Worm (Caenorhabditis elegans) whole organism, L2 larva: Measurements from ENCODE around the gene gldc-1.
A peak's percentile ranks its signal among the peaks of the same experiment; 100 is the strongest.

Experiments
- C34F6.9 ChIP-seq: fragments of 150-350 bp; optimal IDR thresholded peaks from 2 replicates; lab custom pipeline; 2014; ENCODE audit warnings: missing biosample characterization, missing genetic modification characterization
- F13H6.1 ChIP-seq: sonication (generic microtip); optimal IDR thresholded peaks from 2 replicates; lab custom pipeline; 2016; ENCODE audit warnings: missing genetic modification characterization, missing compliant biosample characterization
- Y55F3AM.14 ChIP-seq: fragments of 200-800 bp; sonication (Bioruptor generic); optimal IDR thresholded peaks from 2 replicates; lab custom pipeline; 2018; ENCODE audit warnings: mild to moderate bottlenecking, missing genetic modification characterization, missing compliant biosample characterization
- ZK546.5 ChIP-seq: sonication (generic microtip); optimal IDR thresholded peaks from 2 replicates; lab custom pipeline; 2017; ENCODE audit warnings: missing biosample characterization, missing genetic modification characterization
- alr-1 ChIP-seq: fragments of 150-350 bp; optimal IDR thresholded peaks from 2 replicates; lab custom pipeline; 2014; ENCODE audit warnings: missing biosample characterization, missing genetic modification characterization
- aly-2 ChIP-seq: fragments of 150-350 bp; optimal IDR thresholded peaks from 2 replicates; lab custom pipeline; 2014; ENCODE audit warnings: missing biosample characterization, missing genetic modification characterization
- ama-1 ChIP-seq: fragments of 150-350 bp; optimal IDR thresholded peaks from 2 replicates; lab custom pipeline; 2018; ENCODE audit warnings: inconsistent platforms
- blmp-1 ChIP-seq: sonication (generic microtip); optimal IDR thresholded peaks from 2 replicates; lab custom pipeline; 2017; ENCODE audit warnings: missing genetic modification characterization, mild to moderate bottlenecking, missing compliant biosample characterization, antibody characterized with exemption, moderate library complexity; ENCODE audit not compliant: insufficient read depth
- ceh-82 ChIP-seq: fragments of 150-350 bp; optimal IDR thresholded peaks from 2 replicates; lab custom pipeline; 2014; ENCODE audit warnings: missing biosample characterization, missing genetic modification characterization
- crh-2 ChIP-seq: sonication (generic microtip); optimal IDR thresholded peaks from 2 replicates; lab custom pipeline; 2017; ENCODE audit warnings: missing biosample characterization, missing genetic modification characterization
- dmd-4 ChIP-seq: sonication (generic microtip); optimal IDR thresholded peaks from 2 replicates; lab custom pipeline; 2017; ENCODE audit warnings: missing biosample characterization, missing genetic modification characterization
- egl-27 ChIP-seq: sonication (generic microtip); optimal IDR thresholded peaks from 3 replicates; lab custom pipeline; 2017; ENCODE audit warnings: missing biosample characterization, missing genetic modification reagents, missing genetic modification characterization
- elt-1 ChIP-seq: fragments of 150-350 bp; optimal IDR thresholded peaks from 2 replicates; lab custom pipeline; 2014; ENCODE audit warnings: missing biosample characterization, missing genetic modification characterization
- fos-1 ChIP-seq: fragments of 150-350 bp; optimal IDR thresholded peaks from 2 replicates; lab custom pipeline; 2014; ENCODE audit warnings: missing biosample characterization, missing genetic modification characterization
- gmeb-1 ChIP-seq: fragments of 150-350 bp; optimal IDR thresholded peaks from 2 replicates; lab custom pipeline; 2014; ENCODE audit warnings: missing biosample characterization, missing genetic modification characterization
- lin-11 ChIP-seq: fragments of 150-350 bp; sonication (generic microtip); optimal IDR thresholded peaks from 2 replicates; lab custom pipeline; 2014; ENCODE audit warnings: missing biosample characterization, missing genetic modification characterization, inconsistent platforms, mixed read lengths
- lin-13 ChIP-seq: fragments of 150-350 bp; optimal IDR thresholded peaks from 2 replicates; lab custom pipeline; 2014; ENCODE audit warnings: missing biosample characterization, missing genetic modification reagents, missing genetic modification characterization
- lsy-2 ChIP-seq, 2 experiments: fragments of 150-350 bp in 1 of 2; sonication (generic microtip) in 1 of 2; optimal IDR thresholded peaks; 2 replicates each; lab custom pipeline; 2014 to 2017; ENCODE audit warnings: missing biosample characterization in 2 of 2, missing genetic modification characterization in 2 of 2
- mab-5 ChIP-seq: fragments of 150-350 bp; optimal IDR thresholded peaks from 2 replicates; lab custom pipeline; 2014; ENCODE audit warnings: missing biosample characterization, missing genetic modification characterization
- mbf-1 ChIP-seq: sonication (generic microtip); optimal IDR thresholded peaks from 2 replicates; lab custom pipeline; 2017; ENCODE audit warnings: missing biosample characterization, missing genetic modification characterization
- mdl-1 ChIP-seq, 2 experiments: fragments of 150-350 bp in 1 of 2; sonication (generic microtip) in 1 of 2; optimal IDR thresholded peaks; 2 replicates each; lab custom pipeline; 2017; ENCODE audit warnings: missing biosample characterization in 2 of 2, missing genetic modification characterization in 2 of 2
- nhr-10 ChIP-seq: sonication (generic microtip); optimal IDR thresholded peaks from 2 replicates; lab custom pipeline; 2017; ENCODE audit warnings: missing biosample characterization, missing genetic modification characterization
- nhr-11 ChIP-seq: fragments of 150-350 bp; optimal IDR thresholded peaks from 2 replicates; lab custom pipeline; 2014; ENCODE audit warnings: missing biosample characterization, missing genetic modification characterization
- nhr-12 ChIP-seq: fragments of 150-350 bp; optimal IDR thresholded peaks from 2 replicates; lab custom pipeline; 2014; ENCODE audit warnings: missing biosample characterization, missing genetic modification characterization
- nhr-129 ChIP-seq: fragments of 150-350 bp; optimal IDR thresholded peaks from 2 replicates; lab custom pipeline; 2014; ENCODE audit warnings: missing biosample characterization, missing genetic modification characterization
- nhr-21 ChIP-seq: fragments of 150-350 bp; optimal IDR thresholded peaks from 2 replicates; lab custom pipeline; 2014; ENCODE audit warnings: missing biosample characterization, missing genetic modification characterization
- nhr-23 ChIP-seq: fragments of 150-350 bp; optimal IDR thresholded peaks from 2 replicates; lab custom pipeline; 2014; ENCODE audit warnings: missing biosample characterization, missing genetic modification reagents, missing genetic modification characterization
- nhr-237 ChIP-seq: fragments of 150-350 bp; optimal IDR thresholded peaks from 2 replicates; lab custom pipeline; 2014; ENCODE audit warnings: missing biosample characterization, missing genetic modification characterization
- nhr-25 ChIP-seq: fragments of 150-350 bp; sonication (generic microtip); optimal IDR thresholded peaks from 3 replicates; lab custom pipeline; 2014; ENCODE audit warnings: missing biosample characterization, missing genetic modification characterization
- nhr-6 ChIP-seq: fragments of 150-350 bp; optimal IDR thresholded peaks from 2 replicates; lab custom pipeline; 2014; ENCODE audit warnings: missing biosample characterization, missing genetic modification characterization
- nhr-77 ChIP-seq: fragments of 150-350 bp; optimal IDR thresholded peaks from 2 replicates; lab custom pipeline; 2014; ENCODE audit warnings: missing biosample characterization, missing genetic modification characterization
- peb-1 ChIP-seq: fragments of 150-350 bp; optimal IDR thresholded peaks from 2 replicates; lab custom pipeline; 2014; ENCODE audit warnings: missing biosample characterization, missing genetic modification characterization
- sem-4 ChIP-seq: fragments of 150-350 bp; optimal IDR thresholded peaks from 2 replicates; lab custom pipeline; 2014; ENCODE audit warnings: missing biosample characterization, missing genetic modification reagents, missing genetic modification characterization
- skn-1 ChIP-seq: sonication (generic microtip); optimal IDR thresholded peaks from 2 replicates; lab custom pipeline; 2017; ENCODE audit warnings: missing biosample characterization, missing genetic modification characterization
- sma-3 ChIP-seq: sonication (generic microtip); optimal IDR thresholded peaks from 2 replicates; lab custom pipeline; 2016; ENCODE audit warnings: missing genetic modification reagents, missing genetic modification characterization, missing compliant biosample characterization
- sma-9 ChIP-seq, 2 experiments: fragments of 150-350 bp in 1 of 2; sonication (generic microtip) in 1 of 2; optimal IDR thresholded peaks; 2 replicates each; lab custom pipeline; 2014 to 2016; ENCODE audit warnings: missing genetic modification characterization in 2 of 2, mild to moderate bottlenecking in 1 of 2, missing biosample characterization in 1 of 2, missing compliant biosample characterization in 1 of 2, missing genetic modification reagents in 1 of 2, moderate library complexity in 1 of 2
- snpc-4 ChIP-seq: fragments of 150-350 bp; optimal IDR thresholded peaks from 2 replicates; lab custom pipeline; 2014; ENCODE audit warnings: missing biosample characterization, missing genetic modification characterization
- unc-39 ChIP-seq: fragments of 150-350 bp; optimal IDR thresholded peaks from 2 replicates; lab custom pipeline; 2014; ENCODE audit warnings: missing biosample characterization, missing genetic modification characterization
- unc-62 ChIP-seq: fragments of 150-350 bp; optimal IDR thresholded peaks from 2 replicates; lab custom pipeline; 2014; ENCODE audit warnings: missing biosample characterization, missing genetic modification reagents, missing genetic modification characterization
- zag-1 ChIP-seq: fragments of 150-350 bp; optimal IDR thresholded peaks from 2 replicates; lab custom pipeline; 2014; ENCODE audit warnings: missing biosample characterization, missing genetic modification characterization
- ztf-1 ChIP-seq: fragments of 200-800 bp; sonication (Bioruptor generic); conservative IDR thresholded peaks from 2 replicates; pipeline ENCODE4 v1.3.6; 2022; ENCODE audit warnings: missing genetic modification characterization, missing compliant biosample characterization
- ztf-11 ChIP-seq: sonication (generic microtip); optimal IDR thresholded peaks from 2 replicates; lab custom pipeline; 2017; ENCODE audit warnings: missing biosample characterization, missing genetic modification characterization

Gene gldc-1

ce11 chrII:6024879-6025278 lies 25.3 kb upstream of the gldc-1 start, which contains the start of gene R12C12.9:
Gene R12C12.9 (minus strand): TSS chrII:6024979.
- no peak for TF ChIP-seq aly-2 (tag; lab: Kevin White, UChicago)
- no peak for TF ChIP-seq dmd-4 (tag; lab: Kevin White, UChicago)
- TF ChIP-seq peb-1 (tag; lab: Kevin White, UChicago): no peak
- TF ChIP-seq F13H6.1 (tag; lab: Kevin White, UChicago): no peak
- TF ChIP-seq skn-1 (tag; lab: Kevin White, UChicago): no peak
- TF ChIP-seq C34F6.9 (tag; lab: Kevin White, UChicago): no peak

ce11 chrII:6025647-6026046 lies 24.6 kb upstream of the gldc-1 start:
- TF ChIP-seq sma-9 (GFP tag; optimal IDR thresholded peaks at IDR 0.05; lab: Kevin White, UChicago): no peak
- no peak for TF ChIP-seq sma-9 (tag; optimal IDR thresholded peaks at IDR 0.05; lab: Kevin White, UChicago)
- no peak for TF ChIP-seq ztf-1 (GFP tag; lab: Robert Waterston, UW)
- TF ChIP-seq ceh-82: no peak
- no peak for TF ChIP-seq lsy-2 (tag; optimal IDR thresholded peaks at IDR 0.05; lab: Kevin White, UChicago)
- no peak for TF ChIP-seq Y55F3AM.14 (GFP tag; lab: Kevin White, UChicago)
- TF ChIP-seq aly-2 (tag; lab: Kevin White, UChicago): no peak
- TF ChIP-seq nhr-129 (tag; lab: Kevin White, UChicago): peak; percentile 7
- no peak for TF ChIP-seq mbf-1 (tag; lab: Kevin White, UChicago)
- no peak for TF ChIP-seq lin-13 (GFP tag; lab: Kevin White, UChicago)
- peak; percentile 37 for TF ChIP-seq fos-1 (tag; lab: Kevin White, UChicago)
- no peak for TF ChIP-seq nhr-23
- no peak for TF ChIP-seq skn-1 (tag; lab: Kevin White, UChicago)
- TF ChIP-seq elt-1 (tag; lab: Kevin White, UChicago): no peak
- TF ChIP-seq dmd-4 (tag; lab: Kevin White, UChicago): no peak
- no peak for TF ChIP-seq nhr-6 (tag; lab: Kevin White, UChicago)
- peak; percentile 3 for TF ChIP-seq F13H6.1 (tag; lab: Kevin White, UChicago)
- TF ChIP-seq zag-1 (tag; lab: Kevin White, UChicago): no peak
- TF ChIP-seq nhr-21: no peak
- TF ChIP-seq snpc-4 (tag; lab: Kevin White, UChicago): no peak
- peak; percentile 16 for TF ChIP-seq crh-2 (tag; lab: Kevin White, UChicago)
- no peak for TF ChIP-seq ZK546.5
- no peak for TF ChIP-seq alr-1
- TF ChIP-seq egl-27: no peak
- no peak for TF ChIP-seq mab-5 (tag; lab: Kevin White, UChicago)
- no peak for TF ChIP-seq mdl-1 (tag; optimal IDR thresholded peaks at IDR 0.05; lab: Kevin White, UChicago)
- TF ChIP-seq peb-1 (tag; lab: Kevin White, UChicago): no peak
- no peak for TF ChIP-seq unc-39 (tag; lab: Kevin White, UChicago)
- TF ChIP-seq blmp-1 (tag; lab: Kevin White, UChicago): no peak
- TF ChIP-seq nhr-12 (tag; lab: Kevin White, UChicago): no peak

ce11 chrII:6026646-6027045 lies 23.6 kb upstream of the gldc-1 start:
- TF ChIP-seq aly-2 (tag; lab: Kevin White, UChicago) (no peak), fos-1 (tag; lab: Kevin White, UChicago) (peak; percentile 99), sma-3 (GFP tag; lab: Kevin White, UChicago) (peak; percentile 61), lin-11 (tag; lab: Kevin White, UChicago) (no peak), nhr-6 (tag; lab: Kevin White, UChicago) (no peak), nhr-11 (no peak), alr-1 (no peak), skn-1 (tag; lab: Kevin White, UChicago) (peak; percentile 89), nhr-12 (tag; lab: Kevin White, UChicago) (no peak), blmp-1 (tag; lab: Kevin White, UChicago) (no peak), sma-9 (GFP tag; optimal IDR thresholded peaks at IDR 0.05; lab: Kevin White, UChicago) (peak; percentile 84), sma-9 (tag; optimal IDR thresholded peaks at IDR 0.05; lab: Kevin White, UChicago) (no peak), ama-1 (no peak), nhr-25 (tag; lab: Kevin White, UChicago) (no peak), ztf-11 (tag; lab: Kevin White, UChicago) (no peak), lin-13 (GFP tag; lab: Kevin White, UChicago) (peak; percentile 28), mdl-1 (tag; optimal IDR thresholded peaks at IDR 0.05; lab: Kevin White, UChicago) (no peak), nhr-77 (tag; lab: Kevin White, UChicago) (no peak), gmeb-1 (tag; lab: Kevin White, UChicago) (peak; percentile 74), sem-4 (tag; lab: Kevin White, UChicago) (no peak), egl-27 (peak; percentile 13), F13H6.1 (tag; lab: Kevin White, UChicago) (peak; percentile 78), nhr-237 (tag; lab: Kevin White, UChicago) (no peak), crh-2 (tag; lab: Kevin White, UChicago) (peak; percentile 86), unc-62 (no peak), lsy-2 (tag; optimal IDR thresholded peaks at IDR 0.05; lab: Kevin White, UChicago) (peak in 1 of 2 experiments; percentile 56), ceh-82 (no peak), elt-1 (tag; lab: Kevin White, UChicago) (no peak), unc-39 (tag; lab: Kevin White, UChicago) (no peak), nhr-23 (no peak), nhr-10 (tag; lab: Kevin White, UChicago) (no peak)
